Worm (Caenorhabditis elegans) whole organism, L2 larva: ENCODE data around the gene T19B10.2.

ENCODE experiments used
- F13H6.1 ChIP-seq: sonication (generic microtip); optimal IDR thresholded peaks from 2 replicates; lab custom pipeline; 2016; ENCODE audit warnings: missing genetic modification characterization, missing compliant biosample characterization
- R02D3.7 ChIP-seq: fragments of 150-350 bp; optimal IDR thresholded peaks from 2 replicates; lab custom pipeline; 2014; ENCODE audit warnings: missing biosample characterization, missing genetic modification characterization
- ZK546.5 ChIP-seq: sonication (generic microtip); optimal IDR thresholded peaks from 2 replicates; lab custom pipeline; 2017; ENCODE audit warnings: missing biosample characterization, missing genetic modification characterization
- alr-1 ChIP-seq: fragments of 150-350 bp; optimal IDR thresholded peaks from 2 replicates; lab custom pipeline; 2014; ENCODE audit warnings: missing biosample characterization, missing genetic modification characterization
- aly-2 ChIP-seq: fragments of 150-350 bp; optimal IDR thresholded peaks from 2 replicates; lab custom pipeline; 2014; ENCODE audit warnings: missing biosample characterization, missing genetic modification characterization
- ama-1 ChIP-seq: fragments of 150-350 bp; optimal IDR thresholded peaks from 2 replicates; lab custom pipeline; 2018; ENCODE audit warnings: inconsistent platforms
- blmp-1 ChIP-seq: sonication (generic microtip); optimal IDR thresholded peaks from 2 replicates; lab custom pipeline; 2017; ENCODE audit warnings: missing genetic modification characterization, mild to moderate bottlenecking, missing compliant biosample characterization, antibody characterized with exemption, moderate library complexity; ENCODE audit not compliant: insufficient read depth
- ceh-16 ChIP-seq: fragments of 150-350 bp; optimal IDR thresholded peaks from 2 replicates; lab custom pipeline; 2014; ENCODE audit warnings: missing biosample characterization, missing genetic modification characterization
- ceh-82 ChIP-seq: fragments of 150-350 bp; optimal IDR thresholded peaks from 2 replicates; lab custom pipeline; 2014; ENCODE audit warnings: missing biosample characterization, missing genetic modification characterization
- crh-2 ChIP-seq: sonication (generic microtip); optimal IDR thresholded peaks from 2 replicates; lab custom pipeline; 2017; ENCODE audit warnings: missing biosample characterization, missing genetic modification characterization
- dmd-4 ChIP-seq: sonication (generic microtip); optimal IDR thresholded peaks from 2 replicates; lab custom pipeline; 2017; ENCODE audit warnings: missing biosample characterization, missing genetic modification characterization
- elt-1 ChIP-seq: fragments of 150-350 bp; optimal IDR thresholded peaks from 2 replicates; lab custom pipeline; 2014; ENCODE audit warnings: missing biosample characterization, missing genetic modification characterization
- elt-3 ChIP-seq: sonication (generic microtip); optimal IDR thresholded peaks from 2 replicates; lab custom pipeline; 2017; ENCODE audit warnings: missing biosample characterization, missing genetic modification characterization
- fos-1 ChIP-seq: fragments of 150-350 bp; optimal IDR thresholded peaks from 2 replicates; lab custom pipeline; 2014; ENCODE audit warnings: missing biosample characterization, missing genetic modification characterization
- gmeb-1 ChIP-seq: fragments of 150-350 bp; optimal IDR thresholded peaks from 2 replicates; lab custom pipeline; 2014; ENCODE audit warnings: missing biosample characterization, missing genetic modification characterization
- lin-13 ChIP-seq: fragments of 150-350 bp; optimal IDR thresholded peaks from 2 replicates; lab custom pipeline; 2014; ENCODE audit warnings: missing biosample characterization, missing genetic modification reagents, missing genetic modification characterization
- lsy-2 ChIP-seq, 2 experiments: fragments of 150-350 bp in 1 of 2; sonication (generic microtip) in 1 of 2; optimal IDR thresholded peaks; 2 replicates each; lab custom pipeline; 2014 to 2017; ENCODE audit warnings: missing biosample characterization in 2 of 2, missing genetic modification characterization in 2 of 2
- mab-5 ChIP-seq: fragments of 150-350 bp; optimal IDR thresholded peaks from 2 replicates; lab custom pipeline; 2014; ENCODE audit warnings: missing biosample characterization, missing genetic modification characterization
- mbf-1 ChIP-seq: sonication (generic microtip); optimal IDR thresholded peaks from 2 replicates; lab custom pipeline; 2017; ENCODE audit warnings: missing biosample characterization, missing genetic modification characterization
- mdl-1 ChIP-seq, 2 experiments: fragments of 150-350 bp in 1 of 2; sonication (generic microtip) in 1 of 2; optimal IDR thresholded peaks; 2 replicates each; lab custom pipeline; 2017; ENCODE audit warnings: missing biosample characterization in 2 of 2, missing genetic modification characterization in 2 of 2
- nhr-11 ChIP-seq: fragments of 150-350 bp; optimal IDR thresholded peaks from 2 replicates; lab custom pipeline; 2014; ENCODE audit warnings: missing biosample characterization, missing genetic modification characterization
- nhr-129 ChIP-seq: fragments of 150-350 bp; optimal IDR thresholded peaks from 2 replicates; lab custom pipeline; 2014; ENCODE audit warnings: missing biosample characterization, missing genetic modification characterization
- nhr-21 ChIP-seq: fragments of 150-350 bp; optimal IDR thresholded peaks from 2 replicates; lab custom pipeline; 2014; ENCODE audit warnings: missing biosample characterization, missing genetic modification characterization
- nhr-23 ChIP-seq: fragments of 150-350 bp; optimal IDR thresholded peaks from 2 replicates; lab custom pipeline; 2014; ENCODE audit warnings: missing biosample characterization, missing genetic modification reagents, missing genetic modification characterization
- nhr-25 ChIP-seq: fragments of 150-350 bp; sonication (generic microtip); optimal IDR thresholded peaks from 3 replicates; lab custom pipeline; 2014; ENCODE audit warnings: missing biosample characterization, missing genetic modification characterization
- skn-1 ChIP-seq: sonication (generic microtip); optimal IDR thresholded peaks from 2 replicates; lab custom pipeline; 2017; ENCODE audit warnings: missing biosample characterization, missing genetic modification characterization
- sma-3 ChIP-seq: sonication (generic microtip); optimal IDR thresholded peaks from 2 replicates; lab custom pipeline; 2016; ENCODE audit warnings: missing genetic modification reagents, missing genetic modification characterization, missing compliant biosample characterization
- sma-9 ChIP-seq, 2 experiments: fragments of 150-350 bp in 1 of 2; sonication (generic microtip) in 1 of 2; optimal IDR thresholded peaks; 2 replicates each; lab custom pipeline; 2014 to 2016; ENCODE audit warnings: missing genetic modification characterization in 2 of 2, mild to moderate bottlenecking in 1 of 2, missing biosample characterization in 1 of 2, missing compliant biosample characterization in 1 of 2, missing genetic modification reagents in 1 of 2, moderate library complexity in 1 of 2
- snpc-4 ChIP-seq: fragments of 150-350 bp; optimal IDR thresholded peaks from 2 replicates; lab custom pipeline; 2014; ENCODE audit warnings: missing biosample characterization, missing genetic modification characterization
- unc-39 ChIP-seq: fragments of 150-350 bp; optimal IDR thresholded peaks from 2 replicates; lab custom pipeline; 2014; ENCODE audit warnings: missing biosample characterization, missing genetic modification characterization
- unc-55 ChIP-seq: fragments of 150-350 bp; sonication (generic microtip); optimal IDR thresholded peaks from 3 replicates; lab custom pipeline; 2014; ENCODE audit warnings: missing biosample characterization, missing genetic modification reagents, missing genetic modification characterization
- unc-62 ChIP-seq: fragments of 150-350 bp; optimal IDR thresholded peaks from 2 replicates; lab custom pipeline; 2014; ENCODE audit warnings: missing biosample characterization, missing genetic modification reagents, missing genetic modification characterization
- zag-1 ChIP-seq: fragments of 150-350 bp; optimal IDR thresholded peaks from 2 replicates; lab custom pipeline; 2014; ENCODE audit warnings: missing biosample characterization, missing genetic modification characterization
- ztf-1 ChIP-seq: fragments of 200-800 bp; sonication (Bioruptor generic); conservative IDR thresholded peaks from 2 replicates; pipeline ENCODE4 v1.3.6; 2022; ENCODE audit warnings: missing genetic modification characterization, missing compliant biosample characterization
- ztf-11 ChIP-seq: sonication (generic microtip); optimal IDR thresholded peaks from 2 replicates; lab custom pipeline; 2017; ENCODE audit warnings: missing biosample characterization, missing genetic modification characterization
- ztf-4 ChIP-seq: fragments of 150-350 bp; optimal IDR thresholded peaks from 2 replicates; lab custom pipeline; 2014; ENCODE audit warnings: missing biosample characterization, missing genetic modification characterization

Gene T19B10.2

ce11 chrV:11217394-11217793, 3.7 kb upstream of the T19B10.2 start, which contains the start of gene cyp-29A2:
cyp-29A2 (plus strand) TSS chrV:11217583.
- TF ChIP-seq ztf-1 (GFP tag; lab: Robert Waterston, UW) = no peak
- TF ChIP-seq nhr-23 (tag; lab: Kevin White, UChicago) = no peak
- peak; percentile 23 for TF ChIP-seq gmeb-1 (tag; lab: Kevin White, UChicago)
- no peak for TF ChIP-seq aly-2 (tag; lab: Kevin White, UChicago)
- no peak for TF ChIP-seq snpc-4 (tag; lab: Kevin White, UChicago)
- peak; percentile 24 for TF ChIP-seq sma-9 (GFP tag; optimal IDR thresholded peaks at IDR 0.05; lab: Kevin White, UChicago)
- no peak for TF ChIP-seq sma-9 (tag; optimal IDR thresholded peaks at IDR 0.05; lab: Kevin White, UChicago)
- peak; percentile 28 for TF ChIP-seq crh-2 (tag; lab: Kevin White, UChicago)
- no peak for TF ChIP-seq F13H6.1 (tag; lab: Kevin White, UChicago)
- TF ChIP-seq ZK546.5 (tag; lab: Kevin White, UChicago) = no peak
- TF ChIP-seq zag-1 (tag; lab: Kevin White, UChicago) = no peak
- peak; percentile 34 for TF ChIP-seq nhr-129 (tag; lab: Kevin White, UChicago)

ce11 chrV:11220415-11220814, 687 bp upstream of the T19B10.2 start:
- TF ChIP-seq unc-55 (GFP tag; lab: Kevin White, UChicago) = no peak
- no peak for TF ChIP-seq mdl-1 (tag; optimal IDR thresholded peaks at IDR 0.05; lab: Kevin White, UChicago)
- TF ChIP-seq lsy-2 (tag; optimal IDR thresholded peaks at IDR 0.05; lab: Kevin White, UChicago) = no peak
- no peak for TF ChIP-seq ztf-4
- TF ChIP-seq unc-39 (tag; lab: Kevin White, UChicago) = no peak
- TF ChIP-seq ceh-82 (tag; lab: Kevin White, UChicago) = no peak
- no peak for TF ChIP-seq mab-5 (tag; lab: Kevin White, UChicago)
- no peak for TF ChIP-seq unc-62
- TF ChIP-seq sma-9 (GFP tag; optimal IDR thresholded peaks at IDR 0.05; lab: Kevin White, UChicago) = no peak
- TF ChIP-seq sma-9 (tag; optimal IDR thresholded peaks at IDR 0.05; lab: Kevin White, UChicago) = no peak
- no peak for TF ChIP-seq fos-1 (tag; lab: Kevin White, UChicago)
- TF ChIP-seq snpc-4 (tag; lab: Kevin White, UChicago) = no peak
- no peak for TF ChIP-seq F13H6.1 (tag; lab: Kevin White, UChicago)
- no peak for TF ChIP-seq elt-3 (tag; lab: Kevin White, UChicago)
- no peak for TF ChIP-seq mbf-1 (tag; lab: Kevin White, UChicago)
- TF ChIP-seq, all 48 proteins: peak for 0

- TF ChIP-seq nhr-11 (tag; lab: Kevin White, UChicago) = no peak
- TF ChIP-seq crh-2 (tag; lab: Kevin White, UChicago) = no peak
- no peak for TF ChIP-seq R02D3.7 (tag; lab: Kevin White, UChicago)
- no peak for TF ChIP-seq skn-1 (tag; lab: Kevin White, UChicago)
- TF ChIP-seq aly-2 (tag; lab: Kevin White, UChicago) = no peak
These were observed 2.6 kb downstream of the T19B10.2 start for ce11 chrV:11223698-11224097.

- no peak for TF ChIP-seq ztf-11 (tag; lab: Kevin White, UChicago)
- TF ChIP-seq lin-13 = peak; percentile 8
- peak; percentile 33 for TF ChIP-seq nhr-25 (tag; lab: Kevin White, UChicago)
- peak; percentile 25 for TF ChIP-seq ztf-4
- no peak for TF ChIP-seq ceh-82 (tag; lab: Kevin White, UChicago)
- no peak for TF ChIP-seq nhr-21
- TF ChIP-seq elt-1 (tag; lab: Kevin White, UChicago) = no peak
- TF ChIP-seq R02D3.7 (tag; lab: Kevin White, UChicago) = no peak
- peak; percentile 13 for TF ChIP-seq blmp-1
- peak; percentile 31 for TF ChIP-seq crh-2 (tag; lab: Kevin White, UChicago)
- TF ChIP-seq unc-55 (GFP tag; lab: Kevin White, UChicago) = no peak
- TF ChIP-seq alr-1 (tag; lab: Kevin White, UChicago) = no peak
- TF ChIP-seq sma-3 = peak; percentile 4
- no peak for TF ChIP-seq dmd-4 (tag; lab: Kevin White, UChicago)
- TF ChIP-seq ceh-16 (tag; lab: Kevin White, UChicago) = no peak
- peak; percentile 65 for TF ChIP-seq ama-1
- TF ChIP-seq ztf-1 (GFP tag; lab: Robert Waterston, UW) = no peak
- TF ChIP-seq lsy-2 (tag; optimal IDR thresholded peaks at IDR 0.05; lab: Kevin White, UChicago) = peak in 1 of 2 experiments; percentile 44
- TF ChIP-seq gmeb-1 (tag; lab: Kevin White, UChicago) = no peak
These were observed 4.9 kb downstream of the T19B10.2 start, which contains the start of gene bgal-1 for ce11 chrV:11225981-11226380. bgal-1 (minus strand) TSS chrV:11226018.
